Fruit fly (Drosophila melanogaster) whole organism, embryonic: ENCODE measurements around the gene CG11951.
A peak's percentile ranks its signal among the peaks of the same experiment; 100 is the strongest.

Source experiments
- Awh ChIP-seq: fragments of 200-800 bp; sonication (Bioruptor generic); IDR thresholded peaks from 2 replicates; pipeline ENCODE4, ENCODE4 v1.3.6; 2022; ENCODE audit warnings: missing biosample characterization, missing genetic modification characterization
- B-H2 ChIP-seq: fragments of 200-800 bp; sonication (Bioruptor generic); optimal IDR thresholded peaks from 2 replicates; lab custom pipeline; 2018; ENCODE audit warnings: missing biosample characterization, mild to moderate bottlenecking, missing genetic modification characterization
- CG10431 ChIP-seq: fragments of 200-800 bp; sonication (Bioruptor generic); optimal IDR thresholded peaks from 3 replicates; lab custom pipeline; 2018; ENCODE audit warnings: missing biosample characterization, mild to moderate bottlenecking, missing genetic modification characterization
- CG11696 ChIP-seq: fragments of 200-800 bp; sonication (Bioruptor generic); IDR thresholded peaks from 2 replicates; pipeline ENCODE4 v1.3.6; 2022; ENCODE audit warnings: missing biosample characterization, missing genetic modification characterization
- CG12071 ChIP-seq: fragments of 200-800 bp; sonication (Bioruptor generic); optimal IDR thresholded peaks from 3 replicates; lab custom pipeline; 2018; ENCODE audit warnings: missing biosample characterization, mild to moderate bottlenecking, missing genetic modification characterization
- CG12744 ChIP-seq: fragments of 200-800 bp; sonication (Bioruptor generic); optimal IDR thresholded peaks from 2 replicates; lab custom pipeline; 2016; ENCODE audit warnings: missing biosample characterization, missing genetic modification characterization
- CG15696 ChIP-seq: fragments of 200-800 bp; sonication (Bioruptor generic); optimal IDR thresholded peaks from 2 replicates; lab custom pipeline; 2019; ENCODE audit warnings: missing biosample characterization, mild to moderate bottlenecking, missing genetic modification characterization, moderate library complexity
- CG17829 ChIP-seq: fragments of 200-800 bp; optimal IDR thresholded peaks from 2 replicates; lab custom pipeline; 2019; ENCODE audit warnings: missing biosample characterization, mild to moderate bottlenecking, missing genetic modification characterization, moderate library complexity
- CG18764 ChIP-seq: fragments of 200-800 bp; sonication (Bioruptor generic); optimal IDR thresholded peaks from 3 replicates; lab custom pipeline; 2016; ENCODE audit warnings: missing biosample characterization, missing genetic modification characterization
- CG2120 ChIP-seq: fragments of 200-800 bp; sonication (Bioruptor generic); optimal IDR thresholded peaks from 3 replicates; lab custom pipeline; 2016; ENCODE audit warnings: missing biosample characterization, missing genetic modification characterization
- CG2129 ChIP-seq: fragments of 200-800 bp; sonication (Bioruptor generic); IDR thresholded peaks from 2 replicates; pipeline ENCODE4 v1.3.6; 2022; ENCODE audit warnings: missing biosample characterization, missing genetic modification characterization; ENCODE audit not compliant: partially characterized antibody
- CG30020 ChIP-seq: fragments of 200-800 bp; optimal IDR thresholded peaks from 2 replicates; lab custom pipeline; 2019; ENCODE audit warnings: missing biosample characterization, mild to moderate bottlenecking, missing genetic modification characterization, moderate library complexity
- CG3281 ChIP-seq: fragments of 200-800 bp; sonication (Bioruptor generic); optimal IDR thresholded peaks from 3 replicates; lab custom pipeline; 2017; ENCODE audit warnings: missing biosample characterization, mild to moderate bottlenecking, missing genetic modification characterization
- CG4854 ChIP-seq: fragments of 200-800 bp; sonication (Bioruptor generic); optimal IDR thresholded peaks from 2 replicates; lab custom pipeline; 2016; ENCODE audit warnings: missing biosample characterization, missing genetic modification characterization, inconsistent platforms
- CG6683 ChIP-seq: fragments of 200-800 bp; sonication (Bioruptor generic); optimal IDR thresholded peaks from 2 replicates; lab custom pipeline; 2017; ENCODE audit warnings: missing biosample characterization, mild to moderate bottlenecking, missing genetic modification characterization, missing genetic modification reagents
- CG6689 ChIP-seq: fragments of 200-800 bp; sonication (Bioruptor generic); IDR thresholded peaks from 2 replicates; pipeline ENCODE4 v1.3.6; 2022; ENCODE audit warnings: missing biosample characterization, missing genetic modification characterization
- CG7372 ChIP-seq: fragments of 200-800 bp; sonication (Bioruptor generic); IDR thresholded peaks from 2 replicates; pipeline ENCODE4 v1.3.6; 2022; ENCODE audit warnings: missing biosample characterization, missing genetic modification characterization
- CG7556 ChIP-seq: fragments of 200-800 bp; sonication (Bioruptor generic); optimal IDR thresholded peaks from 2 replicates; lab custom pipeline; 2017; ENCODE audit warnings: missing biosample characterization, mild to moderate bottlenecking, missing genetic modification characterization
- CG7963 ChIP-seq: fragments of 200-800 bp; sonication (Bioruptor generic); IDR thresholded peaks from 3 replicates; pipeline ENCODE4 v1.3.6; 2022; ENCODE audit warnings: missing biosample characterization, missing genetic modification characterization; ENCODE audit not compliant: partially characterized antibody
- CG8089 ChIP-seq: fragments of 200-800 bp; sonication (Bioruptor generic); optimal IDR thresholded peaks from 3 replicates; lab custom pipeline; 2016; ENCODE audit warnings: missing biosample characterization, missing genetic modification characterization
- CTCF ChIP-seq: fragments of 200-800 bp; sonication (Bioruptor generic); optimal IDR thresholded peaks from 2 replicates; lab custom pipeline; 2017; ENCODE audit warnings: missing biosample characterization, mild to moderate bottlenecking, missing genetic modification characterization, moderate library complexity
- Camta ChIP-seq: fragments of 200-800 bp; sonication (Bioruptor generic); optimal IDR thresholded peaks from 2 replicates; lab custom pipeline; 2016; ENCODE audit warnings: missing biosample characterization, missing genetic modification characterization
- D19A ChIP-seq: fragments of 200-800 bp; optimal IDR thresholded peaks from 3 replicates; lab custom pipeline; 2019; ENCODE audit warnings: missing biosample characterization, mild to moderate bottlenecking, missing genetic modification characterization, moderate library complexity
- Ets97D ChIP-seq: fragments of 200-800 bp; sonication (Bioruptor generic); optimal IDR thresholded peaks from 3 replicates; lab custom pipeline; 2016; ENCODE audit warnings: missing biosample characterization, missing genetic modification characterization
- HLH4C ChIP-seq: fragments of 200-800 bp; sonication (Bioruptor generic); IDR thresholded peaks from 3 replicates; pipeline ENCODE4 v1.3.6; 2022; ENCODE audit warnings: missing biosample characterization, missing genetic modification characterization; ENCODE audit not compliant: partially characterized antibody
- Mes4 ChIP-seq: fragments of 200-800 bp; sonication (Bioruptor generic); optimal IDR thresholded peaks from 2 replicates; lab custom pipeline; 2016; ENCODE audit warnings: missing biosample characterization, missing genetic modification characterization
- Opbp ChIP-seq: fragments of 200-800 bp; sonication (Bioruptor generic); IDR thresholded peaks from 3 replicates; pipeline ENCODE4 v1.3.6; 2022; ENCODE audit warnings: missing biosample characterization, missing genetic modification characterization; ENCODE audit not compliant: partially characterized antibody
- Sox102F ChIP-seq: fragments of 200-800 bp; sonication (Bioruptor generic); optimal IDR thresholded peaks from 2 replicates; lab custom pipeline; 2018; ENCODE audit warnings: missing biosample characterization, mild to moderate bottlenecking, missing genetic modification characterization, moderate library complexity
- Usf ChIP-seq: fragments of 200-800 bp; sonication (Bioruptor generic); optimal IDR thresholded peaks from 2 replicates; lab custom pipeline; 2017; ENCODE audit warnings: missing genotype, missing biosample characterization, missing genetic modification characterization
- Xbp1 ChIP-seq: fragments of 200-800 bp; sonication (Bioruptor generic); optimal IDR thresholded peaks from 3 replicates; lab custom pipeline; 2016; ENCODE audit warnings: missing biosample characterization, mild to moderate bottlenecking, missing genetic modification characterization
- Xrp1 ChIP-seq: fragments of 200-800 bp; sonication (Bioruptor generic); IDR thresholded peaks from 2 replicates; pipeline ENCODE4 v1.3.6; 2022; ENCODE audit warnings: missing biosample characterization, missing genetic modification characterization
- YL-1 ChIP-seq: fragments of 200-800 bp; sonication (Bioruptor generic); optimal IDR thresholded peaks from 3 replicates; lab custom pipeline; 2017; ENCODE audit warnings: missing biosample characterization, mild to moderate bottlenecking, missing genetic modification characterization
- amos ChIP-seq: fragments of 200-800 bp; sonication (Bioruptor generic); IDR thresholded peaks from 2 replicates; pipeline ENCODE4 v1.3.6; 2022; ENCODE audit warnings: missing biosample characterization, missing genetic modification characterization; ENCODE audit not compliant: partially characterized antibody
- chm ChIP-seq: fragments of 200-800 bp; sonication (Bioruptor generic); IDR thresholded peaks from 2 replicates; pipeline ENCODE4 v1.3.6; 2022; ENCODE audit warnings: missing biosample characterization, missing genetic modification characterization
- dpn ChIP-seq, 2 experiments: fragments of 200-800 bp; sonication (Bioruptor generic); optimal IDR thresholded peaks; 3 replicates each; lab custom pipeline; 2016; ENCODE audit warnings: missing biosample characterization in 2 of 2, missing genetic modification characterization in 2 of 2
- hbn ChIP-seq: fragments of 200-800 bp; sonication (Bioruptor generic); IDR thresholded peaks from 2 replicates; pipeline ENCODE4 v1.3.6; 2022; ENCODE audit warnings: missing biosample characterization, missing genetic modification characterization; ENCODE audit not compliant: partially characterized antibody
- her ChIP-seq: fragments of 200-800 bp; sonication (Bioruptor generic); optimal IDR thresholded peaks from 2 replicates; lab custom pipeline; 2016; ENCODE audit warnings: missing biosample characterization, missing genetic modification characterization
- kay ChIP-seq: fragments of 200-800 bp; sonication (Bioruptor generic); optimal IDR thresholded peaks from 2 replicates; lab custom pipeline; 2016; ENCODE audit warnings: missing biosample characterization, missing genetic modification characterization
- nerfin-1 ChIP-seq: fragments of 200-800 bp; sonication (Bioruptor generic); optimal IDR thresholded peaks from 3 replicates; lab custom pipeline; 2019; ENCODE audit warnings: missing biosample characterization, mild to moderate bottlenecking, missing genetic modification characterization, moderate library complexity
- oc ChIP-seq: fragments of 200-800 bp; sonication (Bioruptor generic); optimal IDR thresholded peaks from 2 replicates; lab custom pipeline; 2018; ENCODE audit warnings: missing biosample characterization, mild to moderate bottlenecking, missing genetic modification characterization, moderate library complexity
- pan ChIP-seq, 4 experiments: fragments of >200 bp in 3 of 4; fragments of 200-800 bp in 1 of 4; sonication (Bioruptor generic) in 1 of 4; optimal IDR thresholded peaks in 3 of 4; IDR thresholded peaks in 1 of 4; 2 replicates each; pipeline versions ENCODE4 v1.3.6 to Lab custom; 2017 to 2022; ENCODE audit warnings: missing biosample characterization in 2 of 4, missing genetic modification characterization in 2 of 4, mixed read lengths in 1 of 4
- pita ChIP-seq: fragments of 200-800 bp; sonication (Bioruptor generic); optimal IDR thresholded peaks from 2 replicates; lab custom pipeline; 2017; ENCODE audit warnings: missing biosample characterization, mild to moderate bottlenecking, missing genetic modification characterization
- pum ChIP-seq: fragments of 200-800 bp; sonication (Bioruptor generic); optimal IDR thresholded peaks from 2 replicates; lab custom pipeline; 2016; ENCODE audit warnings: missing biosample characterization, missing genetic modification characterization
- rib ChIP-seq: fragments of 200-800 bp; sonication (Bioruptor generic); IDR thresholded peaks from 2 replicates; pipeline ENCODE4 v1.3.6; 2022; ENCODE audit warnings: missing biosample characterization, missing genetic modification characterization
- salm ChIP-seq: fragments of 200-800 bp; sonication (Bioruptor generic); optimal IDR thresholded peaks from 2 replicates; lab custom pipeline; 2018; ENCODE audit warnings: missing biosample characterization, mild to moderate bottlenecking, missing genetic modification characterization
- sug ChIP-seq: fragments of 200-800 bp; optimal IDR thresholded peaks from 2 replicates; lab custom pipeline; 2019; ENCODE audit warnings: missing biosample characterization, mild to moderate bottlenecking, missing genetic modification characterization, moderate library complexity
- tap ChIP-seq: fragments of 200-800 bp; optimal IDR thresholded peaks from 3 replicates; lab custom pipeline; 2019; ENCODE audit warnings: missing biosample characterization, mild to moderate bottlenecking, missing genetic modification characterization, moderate library complexity
- trem ChIP-seq: fragments of 200-800 bp; optimal IDR thresholded peaks from 3 replicates; lab custom pipeline; 2019; ENCODE audit warnings: missing biosample characterization, mild to moderate bottlenecking, missing genetic modification characterization, moderate library complexity
- vnd ChIP-seq: fragments of 200-800 bp; sonication (Bioruptor generic); IDR thresholded peaks from 3 replicates; pipeline ENCODE4 v1.3.6; 2022; ENCODE audit warnings: missing biosample characterization, missing genetic modification characterization; ENCODE audit not compliant: partially characterized antibody
- vvl ChIP-seq: fragments of 200-800 bp; sonication (Bioruptor generic); IDR thresholded peaks from 2 replicates; pipeline ENCODE4 v1.3.6; 2022; ENCODE audit warnings: missing biosample characterization, missing genetic modification characterization

Gene CG11951

dm6 chr3R:29251418-29251817, 12.9 kb upstream of the CG11951 start (continued):
- TF ChIP-seq tap (tag; lab: Kevin White, UChicago), result no peak
- TF ChIP-seq pum (GFP tag; lab: Kevin White, UChicago), result no peak
- TF ChIP-seq Camta (GFP tag; lab: Kevin White, UChicago), result peak; percentile 33
- peak; percentile 35 for TF ChIP-seq nerfin-1 (tag; lab: Kevin White, UChicago)
- TF ChIP-seq Xbp1 (GFP tag; lab: Kevin White, UChicago), result peak; percentile 54
- TF ChIP-seq CG7556 (GFP tag; lab: Kevin White, UChicago), result no peak
- TF ChIP-seq CG7963 (GFP tag; lab: Robert Waterston, UW), result 0 out of 3 replicates have a peak, but pooled peaks have one; percentile 45
- peak; percentile 78 for TF ChIP-seq D19A
- peak; percentile 22 to 26 for TF ChIP-seq dpn (GFP tag; optimal IDR thresholded peaks at IDR 0.05; lab: Kevin White, UChicago)
- peak; percentile 85 for TF ChIP-seq hbn
- peak; percentile 46 for TF ChIP-seq CG2120
- peak; percentile 8 for TF ChIP-seq CG12744 (GFP tag; lab: Kevin White, UChicago)
- TF ChIP-seq CG18764 (GFP tag; lab: Kevin White, UChicago), result peak; percentile 49
- peak; percentile 98 for TF ChIP-seq CTCF
- TF ChIP-seq vnd (GFP tag; lab: Robert Waterston, UW), result peak; percentile 67
- peak; percentile 72 for TF ChIP-seq amos (GFP tag; lab: Robert Waterston, UW)
- TF ChIP-seq kay, result no peak
- no peak for TF ChIP-seq sug (tag; lab: Kevin White, UChicago)
- no peak for TF ChIP-seq CG3281 (GFP tag; lab: Kevin White, UChicago)
- peak; percentile 64 for TF ChIP-seq CG15696 (tag; lab: Kevin White, UChicago)
- no peak for TF ChIP-seq YL-1 (GFP tag; lab: Kevin White, UChicago)
- TF ChIP-seq CG7372, result no peak
- TF ChIP-seq vvl, result peak; percentile 61
- no peak for TF ChIP-seq CG12071 (GFP tag; lab: Kevin White, UChicago)
- peak; percentile 79 for TF ChIP-seq CG2129 (GFP tag; lab: Robert Waterston, UW)
- no peak for TF ChIP-seq pan (optimal IDR thresholded peaks at IDR 0.05; lab: Kevin White, UChicago)
- TF ChIP-seq pan (GFP tag; optimal IDR thresholded peaks at IDR 0.05 in 1 of 2, IDR thresholded peaks at IDR 0.05 in 1 of 2), result peak in 1 of 2 experiments; percentile 39
- TF ChIP-seq B-H2, result no peak
- peak; percentile 37 for TF ChIP-seq pita (GFP tag; lab: Kevin White, UChicago)
- TF ChIP-seq Sox102F (GFP tag; lab: Kevin White, UChicago), result no peak
- TF ChIP-seq Awh, result no peak
- peak; percentile 61 for TF ChIP-seq CG17829
- no peak for TF ChIP-seq CG4854
- TF ChIP-seq CG6683 (GFP tag; lab: Kevin White, UChicago), result no peak
- TF ChIP-seq CG8089 (GFP tag; lab: Kevin White, UChicago), result peak; percentile 13
- peak; percentile 55; the same call in 1 of the 2 replicates for TF ChIP-seq rib (GFP tag; lab: Robert Waterston, UW)
- peak; percentile 39; the same call in 1 of the 2 replicates for TF ChIP-seq Xrp1 (GFP tag; lab: Robert Waterston, UW)
- TF ChIP-seq Ets97D (GFP tag; lab: Kevin White, UChicago), result peak; percentile 26
- TF ChIP-seq CG10431 (GFP tag; lab: Kevin White, UChicago), result no peak
- peak; percentile 57 for TF ChIP-seq oc (tag; lab: Kevin White, UChicago)
- TF ChIP-seq Opbp (GFP tag; lab: Robert Waterston, UW), result peak; percentile 81
- TF ChIP-seq CG11696 (GFP tag; lab: Robert Waterston, UW), result no peak
- peak; percentile 22 for TF ChIP-seq Mes4 (GFP tag; lab: Kevin White, UChicago)
- TF ChIP-seq CG30020 (tag; lab: Kevin White, UChicago), result no peak
- TF ChIP-seq Usf, result no peak
- peak; percentile 62 for TF ChIP-seq HLH4C
- TF ChIP-seq trem, result peak; percentile 28
- TF ChIP-seq salm (tag; lab: Kevin White, UChicago), result no peak
- TF ChIP-seq CG6689 (GFP tag; lab: Robert Waterston, UW), result no peak
- peak; percentile 3 for TF ChIP-seq her
- peak; percentile 55; the same call in 1 of the 2 replicates for TF ChIP-seq chm
